Fruit fly (Drosophila melanogaster) whole organism, pupa: ENCODE data around the gene eIF3l.

Source experiments
- CG10348 ChIP-seq: fragments of 200-800 bp; sonication (Bioruptor generic); IDR thresholded peaks from 2 replicates; pipeline ENCODE4 v1.3.6; 2022; ENCODE audit warnings: missing biosample characterization, missing genetic modification characterization
- CG13204 ChIP-seq: fragments of 200-800 bp; sonication (Bioruptor generic); optimal IDR thresholded peaks from 2 replicates; lab custom pipeline; 2018; ENCODE audit warnings: missing biosample characterization, mild to moderate bottlenecking, missing genetic modification characterization, moderate library complexity
- CG14655 ChIP-seq: fragments of 200-800 bp; sonication (Bioruptor generic); optimal IDR thresholded peaks from 3 replicates; lab custom pipeline; 2017; ENCODE audit warnings: mild to moderate bottlenecking, missing biosample characterization, missing genetic modification reagents, missing genetic modification characterization
- CG17806 ChIP-seq: fragments of 200-800 bp; sonication (Bioruptor generic); optimal IDR thresholded peaks from 2 replicates; lab custom pipeline; 2018; ENCODE audit warnings: missing biosample characterization, mild to moderate bottlenecking, missing genetic modification characterization, moderate library complexity
- CG32121 ChIP-seq: fragments of 200-800 bp; sonication (Bioruptor generic); IDR thresholded peaks from 2 replicates; pipeline ENCODE4 v1.3.6; 2022; ENCODE audit warnings: missing biosample characterization, missing genetic modification characterization
- CG34367 ChIP-seq: fragments of 200-800 bp; sonication (Bioruptor generic); optimal IDR thresholded peaks from 2 replicates; lab custom pipeline; 2018; ENCODE audit warnings: missing biosample characterization, mild to moderate bottlenecking, missing genetic modification characterization
- CG8159 ChIP-seq: fragments of 200-800 bp; sonication (Bioruptor generic); optimal IDR thresholded peaks from 3 replicates; lab custom pipeline; 2018; ENCODE audit warnings: missing biosample characterization, mild to moderate bottlenecking, missing genetic modification characterization, moderate library complexity
- D1 ChIP-seq: fragments of 200-800 bp; sonication (Bioruptor generic); optimal IDR thresholded peaks from 2 replicates; lab custom pipeline; 2018; ENCODE audit warnings: missing biosample characterization, mild to moderate bottlenecking, missing genetic modification characterization, moderate library complexity
- Ets98B ChIP-seq: fragments of 200-800 bp; sonication (Bioruptor generic); IDR thresholded peaks from 2 replicates; pipeline ENCODE4 v1.3.6; 2022; ENCODE audit warnings: missing biosample characterization, missing genetic modification characterization
- Pif1B ChIP-seq: fragments of 200-800 bp; sonication (Bioruptor generic); optimal IDR thresholded peaks from 3 replicates; lab custom pipeline; 2016; ENCODE audit warnings: missing biosample characterization, missing genetic modification characterization
- fd96Ca ChIP-seq: fragments of 200-800 bp; sonication (Bioruptor generic); IDR thresholded peaks from 3 replicates; pipeline ENCODE4 v1.3.6; 2022; ENCODE audit warnings: missing biosample characterization, missing genetic modification characterization
- gl ChIP-seq: fragments of 200-800 bp; sonication (Bioruptor generic); optimal IDR thresholded peaks from 2 replicates; lab custom pipeline; 2018; ENCODE audit warnings: missing biosample characterization, mild to moderate bottlenecking, missing genetic modification characterization

DNA sequence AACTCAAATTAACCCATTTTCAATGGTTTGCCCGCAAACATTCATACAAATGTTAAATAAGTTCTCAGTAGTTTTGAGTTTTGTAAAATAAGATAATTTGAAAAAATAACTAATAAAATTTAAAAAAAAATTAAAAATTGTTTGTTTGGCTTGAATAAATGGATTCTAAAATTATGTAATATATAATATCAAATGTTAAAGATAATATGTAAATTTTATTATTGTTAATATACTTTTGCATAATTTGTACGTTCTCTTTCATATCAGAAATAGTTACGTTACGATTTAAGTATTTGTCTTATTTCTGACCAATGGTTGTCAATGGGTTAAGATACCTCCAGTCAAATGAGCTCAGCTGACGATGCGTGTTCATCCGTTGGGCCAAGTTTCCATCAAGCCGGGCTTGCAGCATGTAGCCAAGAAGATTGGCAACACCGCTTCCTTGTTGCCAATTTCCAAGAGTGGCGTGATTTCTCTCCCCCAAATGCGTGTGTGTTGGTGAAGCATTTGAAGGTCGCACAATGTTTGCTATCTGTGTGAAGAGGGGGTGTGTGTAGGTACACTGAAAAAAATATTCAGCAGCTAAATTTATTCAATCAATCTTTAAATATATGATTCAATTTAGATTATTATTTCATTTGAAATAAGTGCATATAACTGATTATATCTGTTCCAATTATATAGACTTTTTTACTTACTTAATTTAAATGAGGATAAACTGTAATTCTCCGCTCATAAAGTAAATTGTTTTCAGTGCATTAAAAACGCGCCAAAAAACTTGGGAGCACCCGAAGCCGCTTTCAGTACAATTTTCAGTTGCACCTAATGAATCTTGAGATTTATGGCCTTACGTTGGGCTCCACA, 48.9 kb downstream of the eIF3l start:
- TF ChIP-seq CG32121 (GFP tag; lab: Robert Waterston, UW) (no peak), CG13204 (GFP tag; lab: Kevin White, UChicago) (no peak), CG34367 (no peak), D1 (tag; lab: Kevin White, UChicago) (no peak), Pif1B (peak; percentile 24), CG17806 (tag; lab: Kevin White, UChicago) (peak; percentile 46), Ets98B (GFP tag; lab: Robert Waterston, UW) (peak; percentile 39; the same call in 1 of the 2 replicates), CG10348 (GFP tag; lab: Robert Waterston, UW) (no peak), CG14655 (GFP tag; lab: Kevin White, UChicago) (peak; percentile 74), fd96Ca (GFP tag; lab: Robert Waterston, UW) (no peak), gl (tag; lab: Kevin White, UChicago) (no peak), CG8159 (tag; lab: Kevin White, UChicago) (peak; percentile 74)
